Fruit fly (Drosophila melanogaster) whole organism, embryonic: ENCODE data around the gene CG10481.

ENCODE experiments used
- Asciz ChIP-seq: fragments of 200-800 bp; sonication (Bioruptor generic); optimal IDR thresholded peaks from 2 replicates; lab custom pipeline; 2017; ENCODE audit warnings: missing biosample characterization, mild to moderate bottlenecking, missing genetic modification characterization, missing genetic modification reagents
- Blimp-1 ChIP-seq: fragments of 200-800 bp; sonication (Bioruptor generic); optimal IDR thresholded peaks from 3 replicates; lab custom pipeline; 2018; ENCODE audit warnings: missing biosample characterization, missing genetic modification characterization, mild to moderate bottlenecking, moderate library complexity, missing genetic modification reagents
- CG10979 ChIP-seq: fragments of 200-800 bp; sonication (Bioruptor generic); optimal IDR thresholded peaks from 2 replicates; lab custom pipeline; 2018; ENCODE audit warnings: missing biosample characterization, mild to moderate bottlenecking, missing genetic modification characterization, moderate library complexity
- CG11504 ChIP-seq: fragments of 200-800 bp; sonication (Bioruptor generic); optimal IDR thresholded peaks from 3 replicates; lab custom pipeline; 2019; ENCODE audit warnings: missing biosample characterization, mild to moderate bottlenecking, missing genetic modification characterization, moderate library complexity
- CG12236 ChIP-seq: fragments of 200-800 bp; sonication (Bioruptor generic); optimal IDR thresholded peaks from 2 replicates; lab custom pipeline; 2016; ENCODE audit warnings: missing biosample characterization, missing genetic modification characterization
- CG1233 ChIP-seq: fragments of 200-800 bp; sonication (Bioruptor generic); optimal IDR thresholded peaks from 4 replicates; lab custom pipeline; 2018; ENCODE audit warnings: missing biosample characterization, mild to moderate bottlenecking, missing genetic modification characterization
- CG1602 ChIP-seq: fragments of 200-800 bp; sonication (Bioruptor generic); optimal IDR thresholded peaks from 3 replicates; lab custom pipeline; 2016; ENCODE audit warnings: missing biosample characterization, missing genetic modification characterization
- CG16779 ChIP-seq: fragments of 200-800 bp; sonication (Bioruptor generic); IDR thresholded peaks from 2 replicates; pipeline ENCODE4 v1.3.6; 2022; ENCODE audit warnings: missing biosample characterization, missing genetic modification characterization
- CG16863 ChIP-seq: fragments of 200-800 bp; sonication (Bioruptor generic); optimal IDR thresholded peaks from 3 replicates; lab custom pipeline; 2016; ENCODE audit warnings: missing biosample characterization, missing genetic modification characterization
- CG2129 ChIP-seq: fragments of 200-800 bp; sonication (Bioruptor generic); IDR thresholded peaks from 2 replicates; pipeline ENCODE4 v1.3.6; 2022; ENCODE audit warnings: missing biosample characterization, missing genetic modification characterization; ENCODE audit not compliant: partially characterized antibody
- CG30403 ChIP-seq: fragments of 200-800 bp; sonication (Bioruptor generic); optimal IDR thresholded peaks from 3 replicates; lab custom pipeline; 2016; ENCODE audit warnings: missing biosample characterization, missing genetic modification characterization
- CG3065 ChIP-seq: fragments of 200-800 bp; sonication (Bioruptor generic); optimal IDR thresholded peaks from 2 replicates; lab custom pipeline; 2016; ENCODE audit warnings: missing biosample characterization, missing genetic modification characterization
- CG31365 ChIP-seq: fragments of 200-800 bp; sonication (Bioruptor generic); optimal IDR thresholded peaks from 2 replicates; lab custom pipeline; 2018; ENCODE audit warnings: missing biosample characterization, mild to moderate bottlenecking, missing genetic modification characterization
- CG31441 ChIP-seq: fragments of 200-800 bp; sonication (Bioruptor generic); IDR thresholded peaks from 2 replicates; pipeline ENCODE4 v1.3.6; 2022; ENCODE audit warnings: missing biosample characterization, missing genetic modification characterization
- CG32767 ChIP-seq: fragments of 200-800 bp; sonication (Bioruptor generic); IDR thresholded peaks from 2 replicates; pipeline ENCODE4 v1.3.6; 2022; ENCODE audit warnings: missing biosample characterization, missing genetic modification characterization
- CG33557 ChIP-seq: fragments of 200-800 bp; sonication (Bioruptor generic); optimal IDR thresholded peaks from 2 replicates; lab custom pipeline; 2019; ENCODE audit warnings: missing biosample characterization, mild to moderate bottlenecking, missing genetic modification characterization, moderate library complexity
- CG3838 ChIP-seq: fragments of 200-800 bp; sonication (Bioruptor generic); optimal IDR thresholded peaks from 3 replicates; lab custom pipeline; 2016; ENCODE audit warnings: missing biosample characterization, missing genetic modification characterization
- CG43689 ChIP-seq: fragments of 200-800 bp; sonication (Bioruptor generic); IDR thresholded peaks from 2 replicates; pipeline ENCODE4 v1.3.6; 2022; ENCODE audit warnings: missing biosample characterization, missing genetic modification characterization
- CG5180 ChIP-seq: fragments of 200-800 bp; sonication (Bioruptor generic); optimal IDR thresholded peaks from 3 replicates; lab custom pipeline; 2017; ENCODE audit warnings: missing biosample characterization, missing genetic modification characterization, mild to moderate bottlenecking, moderate library complexity, missing genetic modification reagents
- CG5245 ChIP-seq: fragments of 200-800 bp; sonication (Bioruptor generic); optimal IDR thresholded peaks from 3 replicates; lab custom pipeline; 2016; ENCODE audit warnings: missing biosample characterization, missing genetic modification characterization
- CG6654 ChIP-seq: fragments of 200-800 bp; sonication (Bioruptor generic); optimal IDR thresholded peaks from 2 replicates; lab custom pipeline; 2017; ENCODE audit warnings: missing biosample characterization, mild to moderate bottlenecking, missing genetic modification characterization
- CG7357 ChIP-seq: fragments of 200-800 bp; sonication (Bioruptor generic); IDR thresholded peaks from 3 replicates; pipeline ENCODE4 v1.3.6; 2022; ENCODE audit warnings: missing biosample characterization, missing genetic modification characterization
- CG7745 ChIP-seq: fragments of 200-800 bp; sonication (Bioruptor generic); optimal IDR thresholded peaks from 2 replicates; lab custom pipeline; 2018; ENCODE audit warnings: missing biosample characterization, mild to moderate bottlenecking, missing genetic modification characterization, moderate library complexity
- CG7963 ChIP-seq: fragments of 200-800 bp; sonication (Bioruptor generic); IDR thresholded peaks from 3 replicates; pipeline ENCODE4 v1.3.6; 2022; ENCODE audit warnings: missing biosample characterization, missing genetic modification characterization; ENCODE audit not compliant: partially characterized antibody
- CG9876 ChIP-seq: fragments of 200-800 bp; sonication (Bioruptor generic); optimal IDR thresholded peaks from 2 replicates; lab custom pipeline; 2016; ENCODE audit warnings: missing biosample characterization, missing genetic modification characterization
- Chrac-16 ChIP-seq: fragments of 200-800 bp; sonication (Bioruptor generic); optimal IDR thresholded peaks from 3 replicates; lab custom pipeline; 2016; ENCODE audit warnings: missing biosample characterization, missing genetic modification characterization
- Dbx ChIP-seq: fragments of 200-800 bp; sonication (Bioruptor generic); IDR thresholded peaks from 3 replicates; pipeline ENCODE4 v1.3.6; 2022; ENCODE audit warnings: missing biosample characterization, missing genetic modification characterization
- E2f1 ChIP-seq: fragments of 200-800 bp; sonication (Bioruptor generic); IDR thresholded peaks from 2 replicates; pipeline ENCODE4 v1.3.6; 2022; ENCODE audit warnings: missing biosample characterization, missing genetic modification characterization
- Elba2 ChIP-seq: fragments of 200-800 bp; sonication (Bioruptor generic); optimal IDR thresholded peaks from 3 replicates; lab custom pipeline; 2016; ENCODE audit warnings: missing biosample characterization, missing genetic modification characterization
- HLH4C ChIP-seq: fragments of 200-800 bp; sonication (Bioruptor generic); IDR thresholded peaks from 3 replicates; pipeline ENCODE4 v1.3.6; 2022; ENCODE audit warnings: missing biosample characterization, missing genetic modification characterization; ENCODE audit not compliant: partially characterized antibody
- Hey ChIP-seq: fragments of 200-800 bp; sonication (Bioruptor generic); optimal IDR thresholded peaks from 3 replicates; lab custom pipeline; 2018; ENCODE audit warnings: missing biosample characterization, mild to moderate bottlenecking, missing genetic modification characterization
- Lim3 ChIP-seq: fragments of 200-800 bp; sonication (Bioruptor generic); IDR thresholded peaks from 2 replicates; pipeline ENCODE4 v1.3.6; 2022; ENCODE audit warnings: missing biosample characterization, missing genetic modification characterization
- MESR4 ChIP-seq: fragments of 200-800 bp; sonication (Bioruptor generic); optimal IDR thresholded peaks from 2 replicates; lab custom pipeline; 2018; ENCODE audit warnings: missing biosample characterization, mild to moderate bottlenecking, missing genetic modification characterization, moderate library complexity
- Mes4 ChIP-seq: fragments of 200-800 bp; sonication (Bioruptor generic); optimal IDR thresholded peaks from 2 replicates; lab custom pipeline; 2016; ENCODE audit warnings: missing biosample characterization, missing genetic modification characterization
- PHDP ChIP-seq: fragments of 200-800 bp; sonication (Bioruptor generic); optimal IDR thresholded peaks from 3 replicates; lab custom pipeline; 2018; ENCODE audit warnings: missing biosample characterization, mild to moderate bottlenecking, missing genetic modification characterization, moderate library complexity
- Sin3A ChIP-seq: fragments of >200 bp; optimal IDR thresholded peaks from 2 replicates; lab custom pipeline; 2018
- Sox100B ChIP-seq: fragments of 200-800 bp; sonication (Bioruptor generic); optimal IDR thresholded peaks from 3 replicates; lab custom pipeline; 2018; ENCODE audit warnings: missing biosample characterization, mild to moderate bottlenecking, missing genetic modification characterization
- amos ChIP-seq: fragments of 200-800 bp; sonication (Bioruptor generic); IDR thresholded peaks from 2 replicates; pipeline ENCODE4 v1.3.6; 2022; ENCODE audit warnings: missing biosample characterization, missing genetic modification characterization; ENCODE audit not compliant: partially characterized antibody
- bigmax ChIP-seq: fragments of 200-800 bp; sonication (Bioruptor generic); optimal IDR thresholded peaks from 2 replicates; lab custom pipeline; 2018; ENCODE audit warnings: missing biosample characterization, mild to moderate bottlenecking, missing genetic modification characterization
- croc ChIP-seq: fragments of 200-800 bp; sonication (Bioruptor generic); conservative IDR thresholded peaks from 3 replicates; pipeline ENCODE4 v1.3.6; 2022; ENCODE audit warnings: missing biosample characterization, missing genetic modification characterization
- dan ChIP-seq: fragments of 200-800 bp; sonication (Bioruptor generic); IDR thresholded peaks from 2 replicates; pipeline ENCODE4 v1.3.6; 2022; ENCODE audit warnings: missing biosample characterization, missing genetic modification characterization
- ftz-f1 ChIP-seq: fragments of 200-800 bp; sonication (Bioruptor generic); optimal IDR thresholded peaks from 2 replicates; lab custom pipeline; 2016; ENCODE audit warnings: missing biosample characterization, missing genetic modification characterization
- pho ChIP-seq: fragments of 200-800 bp; sonication (Bioruptor generic); optimal IDR thresholded peaks from 2 replicates; lab custom pipeline; 2016; ENCODE audit warnings: missing biosample characterization, missing genetic modification characterization
- pzg ChIP-seq: fragments of 200-800 bp; sonication (Bioruptor generic); optimal IDR thresholded peaks from 3 replicates; lab custom pipeline; 2018; ENCODE audit warnings: missing biosample characterization, mild to moderate bottlenecking, missing genetic modification characterization, moderate library complexity
- salm ChIP-seq: fragments of 200-800 bp; sonication (Bioruptor generic); optimal IDR thresholded peaks from 2 replicates; lab custom pipeline; 2018; ENCODE audit warnings: missing biosample characterization, mild to moderate bottlenecking, missing genetic modification characterization
- slbo ChIP-seq: fragments of 200-800 bp; sonication (Bioruptor generic); IDR thresholded peaks from 2 replicates; pipeline ENCODE4 v1.3.6; 2022; ENCODE audit warnings: missing biosample characterization, missing genetic modification characterization
- trh ChIP-seq: fragments of 200-800 bp; sonication (Bioruptor generic); optimal IDR thresholded peaks from 2 replicates; lab custom pipeline; 2016; ENCODE audit warnings: missing biosample characterization, missing genetic modification characterization
- tx ChIP-seq: fragments of 200-800 bp; sonication (Bioruptor generic); optimal IDR thresholded peaks from 2 replicates; lab custom pipeline; 2016; ENCODE audit warnings: missing biosample characterization, missing genetic modification characterization
- yki ChIP-seq: fragments of >200 bp; optimal IDR thresholded peaks from 3 replicates; lab custom pipeline; 2018
- zen ChIP-seq: fragments of 200-800 bp; sonication (Bioruptor generic); optimal IDR thresholded peaks from 3 replicates; lab custom pipeline; 2018; ENCODE audit warnings: missing biosample characterization, mild to moderate bottlenecking, missing genetic modification characterization, moderate library complexity

The CG10481 gene

dm6 chr2L:19866540-19867318, 25.6 kb downstream of the CG10481 start (continued):
- no peak for TF ChIP-seq CG5180
- TF ChIP-seq Elba2 = peak; percentile 78
- TF ChIP-seq CG12236 (GFP tag; lab: Kevin White, UChicago) = no peak
- no peak for TF ChIP-seq CG1602
- no peak for TF ChIP-seq CG32767 (GFP tag; lab: Robert Waterston, UW)
- 0 out of 2 replicates have a peak, but pooled peaks have one; percentile 9 for TF ChIP-seq dan (GFP tag; lab: Robert Waterston, UW)
- TF ChIP-seq CG33557 (GFP tag; lab: Kevin White, UChicago) = no peak
- no peak for TF ChIP-seq ftz-f1 (GFP tag; lab: Kevin White, UChicago)
- no peak for TF ChIP-seq CG7357 (GFP tag; lab: Robert Waterston, UW)
- no peak for TF ChIP-seq MESR4
- peak; percentile 72 for TF ChIP-seq CG3065
- peak; percentile 71 for TF ChIP-seq CG11504 (tag; lab: Kevin White, UChicago)
- TF ChIP-seq CG16863 = peak; percentile 51
- no peak for TF ChIP-seq CG3838
- TF ChIP-seq croc (GFP tag; lab: Robert Waterston, UW) = peak; percentile 39; the same call in 2 of the 3 replicates
- TF ChIP-seq Sox100B = peak; percentile 57
- peak; percentile 62 for TF ChIP-seq CG31441
- no peak for TF ChIP-seq CG5245 (GFP tag; lab: Kevin White, UChicago)
- 0 out of 2 replicates have a peak, but pooled peaks have one; percentile 17 for TF ChIP-seq slbo (GFP tag; lab: Robert Waterston, UW)
- TF ChIP-seq zen (tag; lab: Kevin White, UChicago) = peak; percentile 35
- TF ChIP-seq Lim3 (GFP tag; lab: Robert Waterston, UW) = no peak
- TF ChIP-seq tx = no peak
- no peak for TF ChIP-seq Sin3A (lab: Kevin White, UChicago)
- TF ChIP-seq CG30403 (GFP tag; lab: Kevin White, UChicago) = peak; percentile 61
- no peak for TF ChIP-seq CG16779 (GFP tag; lab: Robert Waterston, UW)
- no peak for TF ChIP-seq HLH4C (GFP tag; lab: Robert Waterston, UW)
- no peak for TF ChIP-seq CG31365 (tag; lab: Kevin White, UChicago)
- no peak for TF ChIP-seq CG6654 (GFP tag; lab: Kevin White, UChicago)
- no peak for TF ChIP-seq trh (GFP tag; lab: Kevin White, UChicago)
- no peak for TF ChIP-seq pho (GFP tag; lab: Kevin White, UChicago)
- peak; percentile 31 for TF ChIP-seq CG1233 (GFP tag; lab: Kevin White, UChicago)
- TF ChIP-seq Asciz = peak; percentile 6
- TF ChIP-seq CG7745 (tag; lab: Kevin White, UChicago) = no peak
- no peak for TF ChIP-seq Mes4 (GFP tag; lab: Kevin White, UChicago)
- no peak for TF ChIP-seq CG9876
- TF ChIP-seq Chrac-16 (GFP tag; lab: Kevin White, UChicago) = peak; percentile 39
- no peak for TF ChIP-seq Dbx (GFP tag; lab: Robert Waterston, UW)
- TF ChIP-seq pzg (GFP tag; lab: Kevin White, UChicago) = no peak
- TF ChIP-seq CG10979 (tag; lab: Kevin White, UChicago) = peak; percentile 61
- TF ChIP-seq CG43689 (GFP tag; lab: Robert Waterston, UW) = no peak
- peak; percentile 37 for TF ChIP-seq Blimp-1 (GFP tag; lab: Kevin White, UChicago)
- no peak for TF ChIP-seq CG2129 (GFP tag; lab: Robert Waterston, UW)
- peak; percentile 39 for TF ChIP-seq PHDP (tag; lab: Kevin White, UChicago)
- TF ChIP-seq CG7963 = no peak
- TF ChIP-seq salm = no peak
- TF ChIP-seq Hey (tag; lab: Kevin White, UChicago) = no peak
- no peak for TF ChIP-seq bigmax (GFP tag; lab: Kevin White, UChicago)
- no peak for TF ChIP-seq E2f1
- TF ChIP-seq amos (GFP tag; lab: Robert Waterston, UW) = no peak
- TF ChIP-seq yki (lab: Kevin White, UChicago) = no peak
